Worm (Caenorhabditis elegans): Measurements from ENCODE around the gene cest-12.

- TF ChIP-seq lin-39 (tag; optimal IDR thresholded peaks at IDR 0.05) (no peak), zag-1 (tag; optimal IDR thresholded peaks at IDR 0.05) (no peak), ztf-11 (tag; optimal IDR thresholded peaks at IDR 0.05) (no peak), unc-39 (tag; optimal IDR thresholded peaks at IDR 0.05) (no peak), egl-27 (tag; optimal IDR thresholded peaks at IDR 0.05) (no peak), mab-5 (tag; optimal IDR thresholded peaks at IDR 0.05) (no peak)
These were observed 22.7 kb upstream of the cest-12 start, which contains the start of gene Y75B8A.6 for ce11 chrIII:12130052-12130451.

Data from whole organism, L2 larva.